Fruit fly (Drosophila melanogaster) whole organism, embryonic: ENCODE results near the gene Prosalpha6.

Experiments used
- B-H1 ChIP-seq: fragments of 200-800 bp; sonication (Bioruptor generic); IDR thresholded peaks from 3 replicates; pipeline ENCODE4 v1.3.6; 2022; ENCODE audit warnings: missing biosample characterization, missing genetic modification characterization
- CG10274 ChIP-seq: fragments of 200-800 bp; sonication (Bioruptor generic); optimal IDR thresholded peaks from 3 replicates; lab custom pipeline; 2017; ENCODE audit warnings: missing biosample characterization, mild to moderate bottlenecking, missing genetic modification characterization
- CG11723 ChIP-seq: fragments of 200-800 bp; sonication (Bioruptor generic); optimal IDR thresholded peaks from 2 replicates; lab custom pipeline; 2017; ENCODE audit warnings: missing biosample characterization, mild to moderate bottlenecking, missing genetic modification characterization
- CG1233 ChIP-seq: fragments of 200-800 bp; sonication (Bioruptor generic); optimal IDR thresholded peaks from 4 replicates; lab custom pipeline; 2018; ENCODE audit warnings: missing biosample characterization, mild to moderate bottlenecking, missing genetic modification characterization
- CG14667 ChIP-seq: fragments of 200-800 bp; sonication (Bioruptor generic); IDR thresholded peaks from 2 replicates; pipeline ENCODE4 v1.3.6; 2022; ENCODE audit warnings: missing biosample characterization, missing genetic modification characterization
- CG17361 ChIP-seq: fragments of 200-800 bp; sonication (Bioruptor generic); IDR thresholded peaks from 3 replicates; pipeline ENCODE4 v1.3.6; 2022; ENCODE audit warnings: missing biosample characterization, missing genetic modification characterization
- CG2116 ChIP-seq: fragments of 200-800 bp; sonication (Bioruptor generic); optimal IDR thresholded peaks from 3 replicates; lab custom pipeline; 2018; ENCODE audit warnings: missing biosample characterization, mild to moderate bottlenecking, missing genetic modification characterization
- CG2199 ChIP-seq: fragments of 200-800 bp; sonication (Bioruptor generic); IDR thresholded peaks from 3 replicates; pipeline ENCODE4 v1.3.6; 2022; ENCODE audit warnings: missing biosample characterization, missing genetic modification characterization
- CG3838 ChIP-seq: fragments of 200-800 bp; sonication (Bioruptor generic); optimal IDR thresholded peaks from 3 replicates; lab custom pipeline; 2016; ENCODE audit warnings: missing biosample characterization, missing genetic modification characterization
- CG4360 ChIP-seq: fragments of 200-800 bp; sonication (Bioruptor generic); IDR thresholded peaks from 2 replicates; pipeline ENCODE4 v1.3.6; 2022; ENCODE audit warnings: missing biosample characterization, missing genetic modification characterization
- CG4404 ChIP-seq: fragments of 200-800 bp; sonication (Bioruptor generic); IDR thresholded peaks from 2 replicates; pipeline ENCODE4 v1.3.6; 2022; ENCODE audit warnings: missing biosample characterization, missing genetic modification characterization
- CG5245 ChIP-seq: fragments of 200-800 bp; sonication (Bioruptor generic); optimal IDR thresholded peaks from 3 replicates; lab custom pipeline; 2016; ENCODE audit warnings: missing biosample characterization, missing genetic modification characterization
- CG7987 ChIP-seq: fragments of 200-800 bp; sonication (Bioruptor generic); optimal IDR thresholded peaks from 2 replicates; lab custom pipeline; 2018; ENCODE audit warnings: missing biosample characterization, mild to moderate bottlenecking, missing genetic modification characterization, moderate library complexity
- CG8089 ChIP-seq: fragments of 200-800 bp; sonication (Bioruptor generic); optimal IDR thresholded peaks from 3 replicates; lab custom pipeline; 2016; ENCODE audit warnings: missing biosample characterization, missing genetic modification characterization
- CG8388 ChIP-seq: fragments of 200-800 bp; sonication (Bioruptor generic); optimal IDR thresholded peaks from 2 replicates; lab custom pipeline; 2019; ENCODE audit warnings: missing biosample characterization, mild to moderate bottlenecking, missing genetic modification characterization, moderate library complexity
- CG9609 ChIP-seq: fragments of 200-800 bp; sonication (Bioruptor generic); optimal IDR thresholded peaks from 3 replicates; lab custom pipeline; 2016; ENCODE audit warnings: missing biosample characterization, missing genetic modification characterization
- CG9797 ChIP-seq: fragments of 200-800 bp; sonication (Bioruptor generic); optimal IDR thresholded peaks from 3 replicates; lab custom pipeline; 2018; ENCODE audit warnings: missing biosample characterization, mild to moderate bottlenecking, missing genetic modification characterization
- Drgx ChIP-seq: fragments of 200-800 bp; sonication (Bioruptor generic); IDR thresholded peaks from 2 replicates; pipeline ENCODE4 v1.3.6; 2022; ENCODE audit warnings: missing biosample characterization, missing genetic modification characterization
- Gug ChIP-seq: fragments of 200-800 bp; sonication (Bioruptor generic); IDR thresholded peaks from 4 replicates; pipeline ENCODE4 v1.3.6; 2022; ENCODE audit warnings: missing biosample characterization, missing genetic modification characterization
- HmgD ChIP-seq: fragments of 200-800 bp; sonication (Bioruptor generic); optimal IDR thresholded peaks from 3 replicates; lab custom pipeline; 2016; ENCODE audit warnings: missing biosample characterization, missing genetic modification characterization
- Hr78 ChIP-seq, 2 experiments: fragments of 200-800 bp in 1 of 2; fragments of >200 bp in 1 of 2; sonication (Bioruptor generic) in 1 of 2; optimal IDR thresholded peaks; 2 replicates each; lab custom pipeline; 2017 to 2019; ENCODE audit warnings: missing biosample characterization in 2 of 2, missing genetic modification characterization in 2 of 2, mild to moderate bottlenecking in 1 of 2, moderate library complexity in 1 of 2
- Kr ChIP-seq: fragments of 200-800 bp; sonication (Bioruptor generic); optimal IDR thresholded peaks from 2 replicates; lab custom pipeline; 2017; ENCODE audit warnings: missing biosample characterization, mild to moderate bottlenecking, missing genetic modification characterization
- Meics ChIP-seq: fragments of 200-800 bp; sonication (Bioruptor generic); optimal IDR thresholded peaks from 2 replicates; lab custom pipeline; 2017; ENCODE audit warnings: missing biosample characterization, mild to moderate bottlenecking, missing genetic modification characterization
- Rfx ChIP-seq: fragments of 200-800 bp; sonication (Bioruptor generic); IDR thresholded peaks from 2 replicates; pipeline ENCODE4 v1.3.6; 2022; ENCODE audit warnings: missing biosample characterization, missing genetic modification characterization
- Trl ChIP-seq, 3 experiments: fragments of >200 bp in 2 of 3; fragments of 200-800 bp in 1 of 3; sonication (Bioruptor generic) in 1 of 3; optimal IDR thresholded peaks; 2 replicates in 1 of 3; 3 replicates in 2 of 3; lab custom pipeline; 2016 to 2017; ENCODE audit warnings: missing biosample characterization in 1 of 3, missing genetic modification characterization in 1 of 3
- Usf ChIP-seq: fragments of 200-800 bp; sonication (Bioruptor generic); optimal IDR thresholded peaks from 2 replicates; lab custom pipeline; 2017; ENCODE audit warnings: missing genotype, missing biosample characterization, missing genetic modification characterization
- al ChIP-seq: fragments of 200-800 bp; sonication (Bioruptor generic); IDR thresholded peaks from 2 replicates; pipeline ENCODE4 v1.3.6; 2022; ENCODE audit warnings: missing biosample characterization, missing genetic modification characterization
- bbx ChIP-seq: fragments of 200-800 bp; sonication (Bioruptor generic); IDR thresholded peaks from 2 replicates; pipeline ENCODE4 v1.3.6; 2022; ENCODE audit warnings: missing biosample characterization, missing genetic modification characterization; ENCODE audit not compliant: partially characterized antibody
- br ChIP-seq: fragments of >200 bp; optimal IDR thresholded peaks from 2 replicates; lab custom pipeline; 2017
- eve ChIP-seq, 2 experiments: fragments of >200 bp; optimal IDR thresholded peaks; 2 replicates each; lab custom pipeline; 2017; ENCODE audit warnings: missing biosample characterization in 2 of 2, missing genetic modification characterization in 2 of 2
- fu2 ChIP-seq: fragments of 200-800 bp; sonication (Bioruptor generic); optimal IDR thresholded peaks from 2 replicates; lab custom pipeline; 2016; ENCODE audit warnings: missing biosample characterization, missing genetic modification characterization
- her ChIP-seq: fragments of 200-800 bp; sonication (Bioruptor generic); optimal IDR thresholded peaks from 2 replicates; lab custom pipeline; 2016; ENCODE audit warnings: missing biosample characterization, missing genetic modification characterization
- lilli ChIP-seq: fragments of 200-800 bp; sonication (Bioruptor generic); optimal IDR thresholded peaks from 3 replicates; lab custom pipeline; 2016; ENCODE audit warnings: missing biosample characterization, missing genetic modification characterization
- lola ChIP-seq, 3 experiments: fragments of >200 bp in 2 of 3; fragments of 200-800 bp in 1 of 3; sonication (Bioruptor generic) in 1 of 3; optimal IDR thresholded peaks; 2 replicates each; lab custom pipeline; 2017 to 2019; ENCODE audit warnings: missing biosample characterization in 3 of 3, missing genetic modification characterization in 3 of 3, mild to moderate bottlenecking in 1 of 3, moderate library complexity in 1 of 3
- lov ChIP-seq, 2 experiments: fragments of 200-800 bp in 1 of 2; fragments of >200 bp in 1 of 2; sonication (Bioruptor generic) in 1 of 2; IDR thresholded peaks in 1 of 2; optimal IDR thresholded peaks in 1 of 2; 2 replicates in 1 of 2; 3 replicates in 1 of 2; pipeline versions ENCODE4 v1.3.6 to Lab custom; 2017 to 2022; ENCODE audit warnings: missing biosample characterization in 1 of 2, missing genetic modification characterization in 1 of 2
- org-1 ChIP-seq: fragments of 200-800 bp; sonication (Bioruptor generic); optimal IDR thresholded peaks from 2 replicates; lab custom pipeline; 2017; ENCODE audit warnings: missing biosample characterization, missing genetic modification characterization
- pan ChIP-seq, 4 experiments: fragments of >200 bp in 3 of 4; fragments of 200-800 bp in 1 of 4; sonication (Bioruptor generic) in 1 of 4; optimal IDR thresholded peaks in 3 of 4; IDR thresholded peaks in 1 of 4; 2 replicates each; pipeline versions ENCODE4 v1.3.6 to Lab custom; 2017 to 2022; ENCODE audit warnings: missing biosample characterization in 2 of 4, missing genetic modification characterization in 2 of 4, mixed read lengths in 1 of 4
- sens ChIP-seq: fragments of 200-800 bp; sonication (Bioruptor generic); peaks from one replicate; lab custom pipeline; 2016; ENCODE audit warnings: missing biosample characterization, missing genetic modification characterization
- sqz ChIP-seq: fragments of 200-800 bp; sonication (Bioruptor generic); optimal IDR thresholded peaks from 3 replicates; lab custom pipeline; 2018; ENCODE audit warnings: missing biosample characterization, mild to moderate bottlenecking, missing genetic modification characterization
- sr ChIP-seq: fragments of 200-800 bp; sonication (Bioruptor generic); IDR thresholded peaks from 3 replicates; pipeline ENCODE4 v1.3.6; 2022; ENCODE audit warnings: missing biosample characterization, missing genetic modification characterization
- tio ChIP-seq: fragments of 200-800 bp; sonication (Bioruptor generic); optimal IDR thresholded peaks from 2 replicates; lab custom pipeline; 2017; ENCODE audit warnings: missing biosample characterization, missing genetic modification characterization, inconsistent platforms
- toy ChIP-seq: fragments of 200-800 bp; sonication (Bioruptor generic); IDR thresholded peaks from 2 replicates; pipeline ENCODE4 v1.3.6; 2022; ENCODE audit warnings: missing biosample characterization, missing genetic modification characterization
- ttk ChIP-seq: fragments of 200-800 bp; sonication (Bioruptor generic); IDR thresholded peaks from 2 replicates; pipeline ENCODE4 v2.1.2; 2022; ENCODE audit warnings: missing biosample characterization, missing genetic modification characterization
- wdn ChIP-seq: fragments of 200-800 bp; sonication (Bioruptor generic); IDR thresholded peaks from 2 replicates; pipeline ENCODE4 v1.3.6; 2022; ENCODE audit warnings: missing biosample characterization, missing genetic modification characterization
- zfh1 ChIP-seq: fragments of 200-800 bp; sonication (Bioruptor generic); IDR thresholded peaks from 3 replicates; pipeline ENCODE4 v1.3.6; 2022; ENCODE audit warnings: missing biosample characterization, missing genetic modification characterization
- zfh2 ChIP-seq: fragments of 200-800 bp; sonication (Bioruptor generic); optimal IDR thresholded peaks from 2 replicates; lab custom pipeline; 2016; ENCODE audit warnings: missing biosample characterization, missing genetic modification characterization

Prosalpha6 gene

dm6 chr2L:10259960-10260749 is 39.0 kb downstream of the Prosalpha6 start (continued):
- TF ChIP-seq wdn (no peak), pan (optimal IDR thresholded peaks at IDR 0.05; lab: Kevin White, UChicago) (no peak), pan (GFP tag; optimal IDR thresholded peaks at IDR 0.05 in 1 of 2, IDR thresholded peaks at IDR 0.05 in 1 of 2) (peak in 1 of 2 experiments; percentile 48), Kr (GFP tag; lab: Kevin White, UChicago) (peak; percentile 68), tio (GFP tag; lab: Kevin White, UChicago) (no peak), her (GFP tag; lab: Kevin White, UChicago) (no peak), Drgx (GFP tag; lab: Robert Waterston, UW) (0 out of 2 replicates have a peak, but pooled peaks have one; percentile 27), Rfx (GFP tag; lab: Robert Waterston, UW) (no peak), CG8388 (GFP tag; lab: Kevin White, UChicago) (peak; percentile 99), CG7987 (GFP tag; lab: Kevin White, UChicago) (no peak), sens (peak; percentile 49), eve (GFP tag; optimal IDR thresholded peaks at IDR 0.05; lab: Kevin White, UChicago) (peak in 1 of 2 experiments; percentile 36), Hr78 (GFP tag; optimal IDR thresholded peaks at IDR 0.05; lab: Kevin White, UChicago) (no peak), lov (optimal IDR thresholded peaks at IDR 0.05; lab: Kevin White, UChicago) (peak; percentile 80), lov (GFP tag; IDR thresholded peaks at IDR 0.05; lab: Robert Waterston, UW) (no peak), CG2116 (no peak), CG9609 (no peak), al (no peak), sr (GFP tag; lab: Robert Waterston, UW) (no peak), CG17361 (GFP tag; lab: Robert Waterston, UW) (no peak), lola (GFP tag; optimal IDR thresholded peaks at IDR 0.05; lab: Kevin White, UChicago) (peak in 1 of 3 experiments; percentile 44)

- no peak; the same call in 1 of the 2 replicates for TF ChIP-seq CG14667 (GFP tag; lab: Robert Waterston, UW)
- peak; percentile 51; the same call in 1 of the 2 replicates for TF ChIP-seq CG4360 (GFP tag; lab: Robert Waterston, UW)
- TF ChIP-seq CG8089 (GFP tag; lab: Kevin White, UChicago), result peak; percentile 10
- TF ChIP-seq Usf (GFP tag; lab: Kevin White, UChicago), result no peak
- no peak for TF ChIP-seq org-1 (GFP tag; lab: Kevin White, UChicago)
- TF ChIP-seq CG4404 (GFP tag; lab: Robert Waterston, UW), result no peak
- no peak for TF ChIP-seq CG11723 (GFP tag; lab: Kevin White, UChicago)
- peak; percentile 60 for TF ChIP-seq CG5245 (GFP tag; lab: Kevin White, UChicago)
- peak; percentile 61 for TF ChIP-seq fu2 (GFP tag; lab: Kevin White, UChicago)
- peak; percentile 58; the same call in 2 of the 3 replicates for TF ChIP-seq B-H1 (GFP tag; lab: Robert Waterston, UW)
- peak; percentile 72 for TF ChIP-seq sqz (GFP tag; lab: Kevin White, UChicago)
- TF ChIP-seq ttk (GFP tag; lab: Robert Waterston, UW), result no peak
- peak; percentile 43 for TF ChIP-seq zfh2 (GFP tag; lab: Kevin White, UChicago)
- TF ChIP-seq CG3838 (GFP tag; lab: Kevin White, UChicago), result no peak
- peak; percentile 75 for TF ChIP-seq Meics (GFP tag; lab: Kevin White, UChicago)
- no peak for TF ChIP-seq Trl (optimal IDR thresholded peaks at IDR 0.05; lab: Kevin White, UChicago)
- TF ChIP-seq Trl (GFP tag; optimal IDR thresholded peaks at IDR 0.05; lab: Kevin White, UChicago), result peak; percentile 78
- no peak for TF ChIP-seq sr (GFP tag; lab: Robert Waterston, UW)
- TF ChIP-seq HmgD (GFP tag; lab: Kevin White, UChicago), result no peak
- no peak for TF ChIP-seq br (lab: Kevin White, UChicago)
- TF ChIP-seq toy (GFP tag; lab: Robert Waterston, UW), result no peak
- TF ChIP-seq bbx (GFP tag; lab: Robert Waterston, UW), result peak; percentile 89
- TF ChIP-seq CG1233 (GFP tag; lab: Kevin White, UChicago), result peak; percentile 68
- TF ChIP-seq lilli (GFP tag; lab: Kevin White, UChicago), result peak; percentile 69
- peak; percentile 58; the same call in 2 of the 3 replicates for TF ChIP-seq zfh1
- no peak for TF ChIP-seq CG2199 (GFP tag; lab: Robert Waterston, UW)
- no peak for TF ChIP-seq her (GFP tag; lab: Kevin White, UChicago)
- TF ChIP-seq CG9797 (GFP tag; lab: Kevin White, UChicago), result no peak
- TF ChIP-seq Gug (GFP tag; lab: Robert Waterston, UW), result no peak; the same call in 3 of the 4 replicates
- peak; percentile 28 for TF ChIP-seq CG10274
Measured at dm6 chr2L:10260750-10261493, 39.8 kb downstream of the Prosalpha6 start, which contains the start of gene Pten. Gene Pten, minus strand, starts transcription at chr2L:10261049.
